Fruit fly (Drosophila melanogaster) whole organism, embryonic: Measurements from ENCODE around the gene SoxN.

Experiments used
- Antp ChIP-seq: fragments of 200-800 bp; sonication (Bioruptor generic); optimal IDR thresholded peaks from 3 replicates; lab custom pipeline; 2016; ENCODE audit warnings: missing biosample characterization, missing genetic modification characterization
- CG10321 ChIP-seq: fragments of 200-800 bp; sonication (Bioruptor generic); IDR thresholded peaks from 2 replicates; pipeline ENCODE4 v1.3.6; 2022; ENCODE audit warnings: missing biosample characterization, missing genetic modification characterization
- CG10462 ChIP-seq: fragments of 200-800 bp; sonication (Bioruptor generic); optimal IDR thresholded peaks from 2 replicates; lab custom pipeline; 2016; ENCODE audit warnings: missing biosample characterization, missing genetic modification characterization
- CG10565 ChIP-seq: fragments of 200-800 bp; sonication (Bioruptor generic); optimal IDR thresholded peaks from 3 replicates; lab custom pipeline; 2016; ENCODE audit warnings: missing biosample characterization, mild to moderate bottlenecking, missing genetic modification characterization
- CG11560 ChIP-seq: fragments of 200-800 bp; sonication (Bioruptor generic); IDR thresholded peaks from 3 replicates; pipeline ENCODE4 v1.3.6; 2022; ENCODE audit warnings: missing biosample characterization, missing genetic modification characterization
- CG11696 ChIP-seq: fragments of 200-800 bp; sonication (Bioruptor generic); IDR thresholded peaks from 2 replicates; pipeline ENCODE4 v1.3.6; 2022; ENCODE audit warnings: missing biosample characterization, missing genetic modification characterization
- CG11723 ChIP-seq: fragments of 200-800 bp; sonication (Bioruptor generic); optimal IDR thresholded peaks from 2 replicates; lab custom pipeline; 2017; ENCODE audit warnings: missing biosample characterization, mild to moderate bottlenecking, missing genetic modification characterization
- CG13894 ChIP-seq: fragments of 200-800 bp; sonication (Bioruptor generic); optimal IDR thresholded peaks from 3 replicates; lab custom pipeline; 2018; ENCODE audit warnings: missing biosample characterization, mild to moderate bottlenecking, missing genetic modification characterization, moderate library complexity
- CG15011 ChIP-seq: fragments of 200-800 bp; sonication (Bioruptor generic); optimal IDR thresholded peaks from 3 replicates; lab custom pipeline; 2018; ENCODE audit warnings: missing biosample characterization, mild to moderate bottlenecking, missing genetic modification characterization
- CG15514 ChIP-seq: fragments of 200-800 bp; sonication (Bioruptor generic); optimal IDR thresholded peaks from 3 replicates; lab custom pipeline; 2017; ENCODE audit warnings: missing biosample characterization, missing genetic modification characterization, mild to moderate bottlenecking, moderate library complexity, missing genetic modification reagents
- CG1647 ChIP-seq: fragments of 200-800 bp; sonication (Bioruptor generic); optimal IDR thresholded peaks from 3 replicates; lab custom pipeline; 2016; ENCODE audit warnings: missing biosample characterization, missing genetic modification characterization
- CG17359 ChIP-seq: fragments of 200-800 bp; sonication (Bioruptor generic); optimal IDR thresholded peaks from 3 replicates; lab custom pipeline; 2018; ENCODE audit warnings: missing biosample characterization, mild to moderate bottlenecking, missing genetic modification characterization, moderate library complexity
- CG18262 ChIP-seq: fragments of 200-800 bp; optimal IDR thresholded peaks from 3 replicates; lab custom pipeline; 2019; ENCODE audit warnings: missing biosample characterization, mild to moderate bottlenecking, missing genetic modification characterization, moderate library complexity
- CG31224 ChIP-seq: fragments of 200-800 bp; sonication (Bioruptor generic); IDR thresholded peaks from 2 replicates; pipeline ENCODE4 v1.3.6; 2022; ENCODE audit warnings: missing biosample characterization, missing genetic modification characterization
- CG3163 ChIP-seq: fragments of 200-800 bp; sonication (Bioruptor generic); optimal IDR thresholded peaks from 3 replicates; lab custom pipeline; 2016; ENCODE audit warnings: missing biosample characterization, missing genetic modification characterization
- CG3726 ChIP-seq: fragments of 200-800 bp; sonication (Bioruptor generic); IDR thresholded peaks from 3 replicates; pipeline ENCODE4, ENCODE4 v1.3.6; 2022; ENCODE audit warnings: missing biosample characterization, missing genetic modification characterization
- CG4404 ChIP-seq: fragments of 200-800 bp; sonication (Bioruptor generic); IDR thresholded peaks from 2 replicates; pipeline ENCODE4 v1.3.6; 2022; ENCODE audit warnings: missing biosample characterization, missing genetic modification characterization
- CG4854 ChIP-seq: fragments of 200-800 bp; sonication (Bioruptor generic); optimal IDR thresholded peaks from 2 replicates; lab custom pipeline; 2016; ENCODE audit warnings: missing biosample characterization, missing genetic modification characterization, inconsistent platforms
- CG5180 ChIP-seq: fragments of 200-800 bp; sonication (Bioruptor generic); optimal IDR thresholded peaks from 3 replicates; lab custom pipeline; 2017; ENCODE audit warnings: missing biosample characterization, missing genetic modification characterization, mild to moderate bottlenecking, moderate library complexity, missing genetic modification reagents
- CG7357 ChIP-seq: fragments of 200-800 bp; sonication (Bioruptor generic); IDR thresholded peaks from 3 replicates; pipeline ENCODE4 v1.3.6; 2022; ENCODE audit warnings: missing biosample characterization, missing genetic modification characterization
- CG7556 ChIP-seq: fragments of 200-800 bp; sonication (Bioruptor generic); optimal IDR thresholded peaks from 2 replicates; lab custom pipeline; 2017; ENCODE audit warnings: missing biosample characterization, mild to moderate bottlenecking, missing genetic modification characterization
- D19B ChIP-seq: fragments of 200-800 bp; sonication (Bioruptor generic); optimal IDR thresholded peaks from 2 replicates; lab custom pipeline; 2017; ENCODE audit warnings: missing biosample characterization, mild to moderate bottlenecking, missing genetic modification characterization
- HLHmδ ChIP-seq: fragments of 200-800 bp; sonication (Bioruptor generic); optimal IDR thresholded peaks from 2 replicates; lab custom pipeline; 2018; ENCODE audit warnings: missing biosample characterization, mild to moderate bottlenecking, missing genetic modification characterization, moderate library complexity
- Hmr ChIP-seq: fragments of 200-800 bp; sonication (Bioruptor generic); optimal IDR thresholded peaks from 3 replicates; lab custom pipeline; 2017; ENCODE audit warnings: mild to moderate bottlenecking, missing biosample characterization, missing genetic modification reagents, missing genetic modification characterization
- MTF-1 ChIP-seq: fragments of 200-800 bp; sonication (Bioruptor generic); optimal IDR thresholded peaks from 2 replicates; lab custom pipeline; 2018; ENCODE audit warnings: missing biosample characterization, mild to moderate bottlenecking, missing genetic modification characterization, borderline replicate concordance
- Med ChIP-seq: fragments of 200-800 bp; sonication (Bioruptor generic); peaks from one replicate; lab custom pipeline; 2016; ENCODE audit warnings: missing biosample characterization, missing genetic modification characterization, mild to moderate bottlenecking, inconsistent platforms, moderate library complexity
- NK7.1 ChIP-seq: fragments of 200-800 bp; sonication (Bioruptor generic); optimal IDR thresholded peaks from 3 replicates; lab custom pipeline; 2016; ENCODE audit warnings: missing biosample characterization, missing genetic modification characterization
- PHDP ChIP-seq: fragments of 200-800 bp; sonication (Bioruptor generic); optimal IDR thresholded peaks from 3 replicates; lab custom pipeline; 2018; ENCODE audit warnings: missing biosample characterization, mild to moderate bottlenecking, missing genetic modification characterization, moderate library complexity
- Scr ChIP-seq: fragments of 200-800 bp; sonication (Bioruptor generic); IDR thresholded peaks from 2 replicates; pipeline ENCODE4 v1.3.6; 2022; ENCODE audit warnings: missing biosample characterization, missing genetic modification characterization; ENCODE audit not compliant: partially characterized antibody
- Ssrp ChIP-seq: fragments of 200-800 bp; sonication (Bioruptor generic); optimal IDR thresholded peaks from 2 replicates; lab custom pipeline; 2018; ENCODE audit warnings: missing biosample characterization, mild to moderate bottlenecking, missing genetic modification characterization, moderate library complexity
- abd-A ChIP-seq: fragments of 200-800 bp; sonication (Bioruptor generic); optimal IDR thresholded peaks from 3 replicates; lab custom pipeline; 2019; ENCODE audit warnings: missing biosample characterization, mild to moderate bottlenecking, missing genetic modification characterization, moderate library complexity
- bsh ChIP-seq, 2 experiments: fragments of 200-800 bp; sonication (Bioruptor generic); optimal IDR thresholded peaks; 2 replicates each; lab custom pipeline; 2017 to 2018; ENCODE audit warnings: mild to moderate bottlenecking in 2 of 2, missing biosample characterization in 2 of 2, missing genetic modification characterization in 2 of 2, moderate library complexity in 1 of 2
- da ChIP-seq: fragments of 200-800 bp; sonication (Bioruptor generic); optimal IDR thresholded peaks from 2 replicates; lab custom pipeline; 2016; ENCODE audit warnings: missing biosample characterization, missing genetic modification characterization
- disco-r ChIP-seq: fragments of 200-800 bp; sonication (Bioruptor generic); optimal IDR thresholded peaks from 2 replicates; lab custom pipeline; 2016; ENCODE audit warnings: missing biosample characterization, missing genetic modification characterization
- emc ChIP-seq: fragments of 200-800 bp; sonication (Bioruptor generic); optimal IDR thresholded peaks from 2 replicates; lab custom pipeline; 2016; ENCODE audit warnings: missing biosample characterization, missing genetic modification characterization
- ewg ChIP-seq: fragments of 200-800 bp; sonication (Bioruptor generic); optimal IDR thresholded peaks from 3 replicates; lab custom pipeline; 2017; ENCODE audit warnings: mild to moderate bottlenecking, missing biosample characterization, missing genetic modification reagents, missing genetic modification characterization
- eyg ChIP-seq: fragments of 200-800 bp; sonication (Bioruptor generic); optimal IDR thresholded peaks from 3 replicates; lab custom pipeline; 2016; ENCODE audit warnings: missing biosample characterization, missing genetic modification characterization
- hth ChIP-seq: fragments of >200 bp; optimal IDR thresholded peaks from 2 replicates; lab custom pipeline; 2017; ENCODE audit warnings: inconsistent platforms
- jumu ChIP-seq: fragments of 200-800 bp; sonication (Bioruptor generic); optimal IDR thresholded peaks from 3 replicates; lab custom pipeline; 2016; ENCODE audit warnings: missing biosample characterization, missing genetic modification characterization
- knrl ChIP-seq: fragments of 200-800 bp; sonication (Bioruptor generic); IDR thresholded peaks from 3 replicates; pipeline ENCODE4 v1.3.6; 2022; ENCODE audit warnings: missing biosample characterization, missing genetic modification characterization; ENCODE audit not compliant: partially characterized antibody
- lilli ChIP-seq: fragments of 200-800 bp; sonication (Bioruptor generic); optimal IDR thresholded peaks from 3 replicates; lab custom pipeline; 2016; ENCODE audit warnings: missing biosample characterization, missing genetic modification characterization
- otp ChIP-seq: fragments of 200-800 bp; sonication (Bioruptor generic); IDR thresholded peaks from 3 replicates; pipeline ENCODE4, ENCODE4 v1.3.6; 2022; ENCODE audit warnings: missing biosample characterization, missing genetic modification characterization
- pfk ChIP-seq: fragments of 200-800 bp; sonication (Bioruptor generic); optimal IDR thresholded peaks from 2 replicates; lab custom pipeline; 2018; ENCODE audit warnings: missing biosample characterization, mild to moderate bottlenecking, missing genetic modification characterization, moderate library complexity
- pros ChIP-seq: fragments of 200-800 bp; sonication (Bioruptor generic); optimal IDR thresholded peaks from 3 replicates; lab custom pipeline; 2019; ENCODE audit warnings: missing biosample characterization, mild to moderate bottlenecking, missing genetic modification characterization, moderate library complexity
- psq ChIP-seq: fragments of 200-800 bp; sonication (Bioruptor generic); optimal IDR thresholded peaks from 2 replicates; lab custom pipeline; 2017; ENCODE audit warnings: missing biosample characterization, missing genetic modification characterization
- toy ChIP-seq: fragments of 200-800 bp; sonication (Bioruptor generic); IDR thresholded peaks from 2 replicates; pipeline ENCODE4 v1.3.6; 2022; ENCODE audit warnings: missing biosample characterization, missing genetic modification characterization
- ttk ChIP-seq: fragments of 200-800 bp; sonication (Bioruptor generic); IDR thresholded peaks from 2 replicates; pipeline ENCODE4 v2.1.2; 2022; ENCODE audit warnings: missing biosample characterization, missing genetic modification characterization
- tup ChIP-seq: fragments of 200-800 bp; sonication (Bioruptor generic); optimal IDR thresholded peaks from 2 replicates; lab custom pipeline; 2016; ENCODE audit warnings: missing biosample characterization, mild to moderate bottlenecking, missing genetic modification characterization, moderate library complexity
- unpg ChIP-seq: fragments of 200-800 bp; sonication (Bioruptor generic); optimal IDR thresholded peaks from 3 replicates; lab custom pipeline; 2018; ENCODE audit warnings: missing biosample characterization, mild to moderate bottlenecking, missing genetic modification characterization, moderate library complexity
- vvl ChIP-seq: fragments of 200-800 bp; sonication (Bioruptor generic); IDR thresholded peaks from 2 replicates; pipeline ENCODE4 v1.3.6; 2022; ENCODE audit warnings: missing biosample characterization, missing genetic modification characterization
- wek ChIP-seq: fragments of 200-800 bp; sonication (Bioruptor generic); optimal IDR thresholded peaks from 3 replicates; lab custom pipeline; 2018; ENCODE audit warnings: missing biosample characterization, mild to moderate bottlenecking, missing genetic modification characterization, moderate library complexity
- yki ChIP-seq: fragments of >200 bp; optimal IDR thresholded peaks from 3 replicates; lab custom pipeline; 2018

Gene SoxN

dm6 chr2L:8859839-8860238, 34.4 kb downstream of the SoxN start (continued):
- TF ChIP-seq CG11723 (GFP tag; lab: Kevin White, UChicago) (peak; percentile 5), knrl (GFP tag; lab: Robert Waterston, UW) (no peak), Scr (GFP tag; lab: Robert Waterston, UW) (no peak), CG7556 (GFP tag; lab: Kevin White, UChicago) (peak; percentile 10), CG3726 (GFP tag; lab: Robert Waterston, UW) (no peak), unpg (GFP tag; lab: Kevin White, UChicago) (peak; percentile 46), CG4404 (no peak), ewg (GFP tag; lab: Kevin White, UChicago) (no peak), psq (no peak), CG10462 (GFP tag; lab: Kevin White, UChicago) (no peak), CG11696 (GFP tag; lab: Robert Waterston, UW) (no peak), Ssrp (tag; lab: Kevin White, UChicago) (no peak), bsh (GFP tag; optimal IDR thresholded peaks at IDR 0.05; lab: Kevin White, UChicago) (peak in 1 of 2 experiments; percentile 45), pros (GFP tag; lab: Kevin White, UChicago) (no peak), D19B (no peak), NK7.1 (GFP tag; lab: Kevin White, UChicago) (no peak), CG31224 (GFP tag; lab: Robert Waterston, UW) (no peak), CG3163 (GFP tag; lab: Kevin White, UChicago) (no peak), Antp (GFP tag; lab: Kevin White, UChicago) (no peak), toy (no peak), CG10321 (GFP tag; lab: Robert Waterston, UW) (no peak), da (GFP tag; lab: Kevin White, UChicago) (no peak), CG1647 (GFP tag; lab: Kevin White, UChicago) (no peak), CG4854 (GFP tag; lab: Kevin White, UChicago) (no peak), CG5180 (no peak), Med (peak; percentile 77), hth (no peak), eyg (GFP tag; lab: Kevin White, UChicago) (no peak), emc (GFP tag; lab: Kevin White, UChicago) (no peak), ttk (no peak), disco-r (no peak), lilli (GFP tag; lab: Kevin White, UChicago) (no peak), vvl (GFP tag; lab: Robert Waterston, UW) (no peak), CG15011 (GFP tag; lab: Kevin White, UChicago) (peak; percentile 12), CG18262 (tag; lab: Kevin White, UChicago) (no peak), CG10565 (GFP tag; lab: Kevin White, UChicago) (no peak), MTF-1 (GFP tag; lab: Kevin White, UChicago) (peak; percentile 45), abd-A (no peak), CG13894 (no peak), yki (no peak), CG7357 (GFP tag; lab: Robert Waterston, UW) (no peak), otp (GFP tag; lab: Robert Waterston, UW) (0 out of 3 replicates have a peak, but pooled peaks have one; percentile 30), tup (GFP tag; lab: Kevin White, UChicago) (no peak), HLHmδ (GFP tag; lab: Kevin White, UChicago) (peak; percentile 8), jumu (GFP tag; lab: Kevin White, UChicago) (no peak), CG11560 (no peak), Hmr (GFP tag; lab: Kevin White, UChicago) (peak; percentile 43), pfk (GFP tag; lab: Kevin White, UChicago) (no peak), CG15514 (GFP tag; lab: Kevin White, UChicago) (peak; percentile 8), wek (GFP tag; lab: Kevin White, UChicago) (peak; percentile 35), CG17359 (tag; lab: Kevin White, UChicago) (peak; percentile 22), PHDP (tag; lab: Kevin White, UChicago) (peak; percentile 33)
